Worm (Caenorhabditis elegans): ENCODE data around the gene W05H9.4.

- TF ChIP-seq mep-1 (tag; optimal IDR thresholded peaks at IDR 0.05) (peak; percentile 11), elt-3 (tag; optimal IDR thresholded peaks at IDR 0.05) (no peak), lin-32 (GFP tag; optimal IDR thresholded peaks at IDR 0.05) (peak; percentile 87), nhr-28 (tag; optimal IDR thresholded peaks at IDR 0.05) (no peak), elt-1 (tag; optimal IDR thresholded peaks at IDR 0.05; ENCODE audit: borderline replicate concordance, insufficient read depth) (peak; percentile 47), snpc-4 (tag; optimal IDR thresholded peaks at IDR 0.05) (no peak), nhr-2 (tag; optimal IDR thresholded peaks at IDR 0.05) (peak; percentile 19), ceh-43 (GFP tag; optimal IDR thresholded peaks at IDR 0.05) (peak; percentile 90), lsy-2 (tag; optimal IDR thresholded peaks at IDR 0.05) (peak; percentile 57), blmp-1 (tag; optimal IDR thresholded peaks at IDR 0.05) (no peak), nhr-12 (tag; optimal IDR thresholded peaks at IDR 0.05) (no peak)
Observed at ce11 chrX:6292143-6292542, 28.7 kb downstream of the W05H9.4 start.

All from whole organism, mixed stage, embryonic.